Fruit fly (Drosophila melanogaster) whole organism, pupa: ENCODE measurements around the gene Sr-CIV.

Experiments used
- CG10348 ChIP-seq: fragments of 200-800 bp; sonication (Bioruptor generic); IDR thresholded peaks from 2 replicates; pipeline ENCODE4 v1.3.6; 2022; ENCODE audit warnings: missing biosample characterization, missing genetic modification characterization
- CG12605 ChIP-seq: fragments of 200-800 bp; sonication (Bioruptor generic); IDR thresholded peaks from 2 replicates; pipeline ENCODE4 v1.3.6; 2022; ENCODE audit warnings: missing biosample characterization, missing genetic modification characterization
- CG13204 ChIP-seq: fragments of 200-800 bp; sonication (Bioruptor generic); optimal IDR thresholded peaks from 2 replicates; lab custom pipeline; 2018; ENCODE audit warnings: missing biosample characterization, mild to moderate bottlenecking, missing genetic modification characterization, moderate library complexity
- CG14655 ChIP-seq: fragments of 200-800 bp; sonication (Bioruptor generic); optimal IDR thresholded peaks from 3 replicates; lab custom pipeline; 2017; ENCODE audit warnings: mild to moderate bottlenecking, missing biosample characterization, missing genetic modification reagents, missing genetic modification characterization
- CG15710 ChIP-seq: fragments of 200-800 bp; sonication (Bioruptor generic); optimal IDR thresholded peaks from 2 replicates; lab custom pipeline; 2018; ENCODE audit warnings: missing biosample characterization, mild to moderate bottlenecking, missing genetic modification characterization, moderate library complexity
- CG17806 ChIP-seq: fragments of 200-800 bp; sonication (Bioruptor generic); optimal IDR thresholded peaks from 2 replicates; lab custom pipeline; 2018; ENCODE audit warnings: missing biosample characterization, mild to moderate bottlenecking, missing genetic modification characterization, moderate library complexity
- CG32121 ChIP-seq: fragments of 200-800 bp; sonication (Bioruptor generic); IDR thresholded peaks from 2 replicates; pipeline ENCODE4 v1.3.6; 2022; ENCODE audit warnings: missing biosample characterization, missing genetic modification characterization
- CG34367 ChIP-seq: fragments of 200-800 bp; sonication (Bioruptor generic); optimal IDR thresholded peaks from 2 replicates; lab custom pipeline; 2018; ENCODE audit warnings: missing biosample characterization, mild to moderate bottlenecking, missing genetic modification characterization
- CG4496 ChIP-seq: fragments of 200-800 bp; sonication (Bioruptor generic); IDR thresholded peaks from 3 replicates; pipeline ENCODE4 v1.3.6; 2022; ENCODE audit warnings: missing biosample characterization, missing genetic modification characterization
- CG8159 ChIP-seq: fragments of 200-800 bp; sonication (Bioruptor generic); optimal IDR thresholded peaks from 3 replicates; lab custom pipeline; 2018; ENCODE audit warnings: missing biosample characterization, mild to moderate bottlenecking, missing genetic modification characterization, moderate library complexity
- CG8301 ChIP-seq: fragments of 200-800 bp; sonication (Bioruptor generic); optimal IDR thresholded peaks from 2 replicates; lab custom pipeline; 2018; ENCODE audit warnings: missing biosample characterization, mild to moderate bottlenecking, missing genetic modification characterization
- CG9948 ChIP-seq: fragments of 200-800 bp; sonication (Bioruptor generic); optimal IDR thresholded peaks from 2 replicates; lab custom pipeline; 2018; ENCODE audit warnings: missing biosample characterization, mild to moderate bottlenecking, missing genetic modification characterization, moderate library complexity
- D1 ChIP-seq: fragments of 200-800 bp; sonication (Bioruptor generic); optimal IDR thresholded peaks from 2 replicates; lab custom pipeline; 2018; ENCODE audit warnings: missing biosample characterization, mild to moderate bottlenecking, missing genetic modification characterization, moderate library complexity
- EcR ChIP-seq: fragments of 200-800 bp; sonication (Bioruptor generic); optimal IDR thresholded peaks from 3 replicates; lab custom pipeline; 2019; ENCODE audit warnings: missing biosample characterization, missing genetic modification characterization, mild to moderate bottlenecking, moderate library complexity, missing genetic modification reagents
- Ets98B ChIP-seq: fragments of 200-800 bp; sonication (Bioruptor generic); IDR thresholded peaks from 2 replicates; pipeline ENCODE4 v1.3.6; 2022; ENCODE audit warnings: missing biosample characterization, missing genetic modification characterization
- Pif1A ChIP-seq: fragments of 200-800 bp; sonication (Bioruptor generic); optimal IDR thresholded peaks from 3 replicates; lab custom pipeline; 2016; ENCODE audit warnings: missing biosample characterization, missing genetic modification characterization
- Pif1B ChIP-seq: fragments of 200-800 bp; sonication (Bioruptor generic); optimal IDR thresholded peaks from 3 replicates; lab custom pipeline; 2016; ENCODE audit warnings: missing biosample characterization, missing genetic modification characterization
- Snoo ChIP-seq: fragments of 200-800 bp; sonication (Bioruptor generic); optimal IDR thresholded peaks from 3 replicates; lab custom pipeline; 2017; ENCODE audit warnings: missing biosample characterization, mild to moderate bottlenecking, missing genetic modification characterization, inconsistent platforms
- fd96Ca ChIP-seq: fragments of 200-800 bp; sonication (Bioruptor generic); IDR thresholded peaks from 3 replicates; pipeline ENCODE4 v1.3.6; 2022; ENCODE audit warnings: missing biosample characterization, missing genetic modification characterization
- gl ChIP-seq: fragments of 200-800 bp; sonication (Bioruptor generic); optimal IDR thresholded peaks from 2 replicates; lab custom pipeline; 2018; ENCODE audit warnings: missing biosample characterization, mild to moderate bottlenecking, missing genetic modification characterization
- rn ChIP-seq: fragments of 200-800 bp; sonication (Bioruptor generic); IDR thresholded peaks from 2 replicates; pipeline ENCODE4 v1.3.6; 2022; ENCODE audit warnings: missing biosample characterization, missing genetic modification characterization

The Sr-CIV gene

dm6 chr2L:3506806-3507205, 17.1 kb downstream of the Sr-CIV start:
- TF ChIP-seq Ets98B (GFP tag; lab: Robert Waterston, UW): 0 out of 2 replicates have a peak, but pooled peaks have one; percentile 36
- no peak; the same call in none of the 2 replicates for TF ChIP-seq CG32121

- no peak for TF ChIP-seq CG34367 (tag; lab: Kevin White, UChicago)
- no peak for TF ChIP-seq rn (GFP tag; lab: Robert Waterston, UW)
- TF ChIP-seq fd96Ca (GFP tag; lab: Robert Waterston, UW): no peak
- TF ChIP-seq Snoo (tag; lab: Kevin White, UChicago): no peak
- TF ChIP-seq CG10348 (GFP tag; lab: Robert Waterston, UW): no peak
- TF ChIP-seq CG13204 (GFP tag; lab: Kevin White, UChicago): no peak
- TF ChIP-seq CG32121: no peak
- no peak for TF ChIP-seq Pif1B
- TF ChIP-seq CG8159 (tag; lab: Kevin White, UChicago): no peak
- no peak for TF ChIP-seq CG15710 (tag; lab: Kevin White, UChicago)
- no peak for TF ChIP-seq gl (tag; lab: Kevin White, UChicago)
- TF ChIP-seq EcR (GFP tag; lab: Kevin White, UChicago): no peak
- no peak for TF ChIP-seq Ets98B (GFP tag; lab: Robert Waterston, UW)
- no peak for TF ChIP-seq D1 (tag; lab: Kevin White, UChicago)
- TF ChIP-seq Pif1A (GFP tag; lab: Kevin White, UChicago): no peak
- no peak for TF ChIP-seq CG17806 (tag; lab: Kevin White, UChicago)
- TF ChIP-seq CG12605 (GFP tag; lab: Robert Waterston, UW): no peak
- no peak for TF ChIP-seq CG14655 (GFP tag; lab: Kevin White, UChicago)
- no peak for TF ChIP-seq CG8301
Measured at dm6 chr2L:3506322-3506721, 17.5 kb downstream of the Sr-CIV start.

- TF ChIP-seq CG9948 (tag; lab: Kevin White, UChicago): no peak
- no peak for TF ChIP-seq Pif1B
- no peak for TF ChIP-seq Snoo (tag; lab: Kevin White, UChicago)
- TF ChIP-seq CG10348 (GFP tag; lab: Robert Waterston, UW): no peak
- TF ChIP-seq rn (GFP tag; lab: Robert Waterston, UW): no peak
- no peak for TF ChIP-seq CG15710 (tag; lab: Kevin White, UChicago)
- TF ChIP-seq EcR (GFP tag; lab: Kevin White, UChicago): no peak
- no peak for TF ChIP-seq CG12605 (GFP tag; lab: Robert Waterston, UW)
- no peak for TF ChIP-seq CG17806 (tag; lab: Kevin White, UChicago)
- no peak for TF ChIP-seq Pif1A (GFP tag; lab: Kevin White, UChicago)
- no peak for TF ChIP-seq Ets98B (GFP tag; lab: Robert Waterston, UW)
- no peak for TF ChIP-seq CG4496 (GFP tag; lab: Robert Waterston, UW)
- no peak for TF ChIP-seq CG8301
- no peak for TF ChIP-seq CG8159 (tag; lab: Kevin White, UChicago)
Measured at dm6 chr2L:3504851-3505250, 19.0 kb downstream of the Sr-CIV start.

- TF ChIP-seq CG17806 (tag; lab: Kevin White, UChicago): no peak
- TF ChIP-seq CG13204 (GFP tag; lab: Kevin White, UChicago): no peak
- no peak for TF ChIP-seq gl (tag; lab: Kevin White, UChicago)
- TF ChIP-seq CG32121: no peak
- no peak for TF ChIP-seq fd96Ca (GFP tag; lab: Robert Waterston, UW)
- TF ChIP-seq Ets98B (GFP tag; lab: Robert Waterston, UW): no peak
- TF ChIP-seq rn (GFP tag; lab: Robert Waterston, UW): no peak
Measured at dm6 chr2L:3495465-3495864, 28.4 kb downstream of the Sr-CIV start.

- no peak for TF ChIP-seq D1 (tag; lab: Kevin White, UChicago)
- peak; percentile 48; the same call in 1 of the 2 replicates for TF ChIP-seq CG32121
- TF ChIP-seq CG12605 (GFP tag; lab: Robert Waterston, UW): peak; percentile 33; the same call in 1 of the 2 replicates
- no peak for TF ChIP-seq CG15710 (tag; lab: Kevin White, UChicago)
- TF ChIP-seq CG8301: peak; percentile 2
Measured at dm6 chr2L:3493475-3493874, 30.4 kb downstream of the Sr-CIV start.

- TF ChIP-seq CG34367 (tag; lab: Kevin White, UChicago) (no peak), CG17806 (tag; lab: Kevin White, UChicago) (no peak), Pif1A (GFP tag; lab: Kevin White, UChicago) (no peak), CG10348 (GFP tag; lab: Robert Waterston, UW) (no peak), CG4496 (GFP tag; lab: Robert Waterston, UW) (peak; percentile 53; the same call in 2 of the 3 replicates), CG8159 (tag; lab: Kevin White, UChicago) (no peak), Pif1B (no peak), CG14655 (GFP tag; lab: Kevin White, UChicago) (no peak)
- TF ChIP-seq, all 21 proteins: peak for 1
Measured at dm6 chr2L:3490971-3491370, 32.9 kb downstream of the Sr-CIV start, which contains the start of gene CG15414. Gene CG15414, minus strand, starts transcription at chr2L:3491071.

- TF ChIP-seq Ets98B (GFP tag; lab: Robert Waterston, UW) (peak; percentile 7; the same call in 1 of the 2 replicates), CG12605 (GFP tag; lab: Robert Waterston, UW) (peak; percentile 53; the same call in 1 of the 2 replicates), EcR (GFP tag; lab: Kevin White, UChicago) (no peak), CG4496 (GFP tag; lab: Robert Waterston, UW) (0 out of 3 replicates have a peak, but pooled peaks have one; percentile 41), fd96Ca (GFP tag; lab: Robert Waterston, UW) (0 out of 3 replicates have a peak, but pooled peaks have one; percentile 27), CG15710 (tag; lab: Kevin White, UChicago) (no peak), CG32121 (0 out of 2 replicates have a peak, but pooled peaks have one; percentile 9), CG8301 (peak; percentile 40), CG14655 (GFP tag; lab: Kevin White, UChicago) (peak; percentile 44)
Measured at dm6 chr2L:3485506-3485905, 38.4 kb downstream of the Sr-CIV start.
